Fruit fly (Drosophila melanogaster) whole organism, wandering third instar larva: Measurements from ENCODE around the gene CG13082.

ENCODE experiments used
- Abd-B ChIP-seq: fragments of >200 bp; optimal IDR thresholded peaks from 2 replicates; lab custom pipeline; 2017; ENCODE audit warnings: missing biosample characterization, missing genetic modification characterization
- CG32264 ChIP-seq: fragments of 200-800 bp; sonication (Bioruptor generic); optimal IDR thresholded peaks from 2 replicates; lab custom pipeline; 2016; ENCODE audit warnings: missing biosample characterization, missing genetic modification characterization
- CG9705 ChIP-seq: fragments of 200-800 bp; sonication (Bioruptor generic); optimal IDR thresholded peaks from 2 replicates; lab custom pipeline; 2018; ENCODE audit warnings: missing biosample characterization, mild to moderate bottlenecking, missing genetic modification characterization
- CrebA ChIP-seq: fragments of 200-800 bp; sonication (Bioruptor generic); optimal IDR thresholded peaks from 2 replicates; lab custom pipeline; 2016; ENCODE audit warnings: missing biosample characterization, mild to moderate bottlenecking, missing genetic modification characterization, borderline replicate concordance
- Dfd ChIP-seq: fragments of >200 bp; optimal IDR thresholded peaks from 2 replicates; lab custom pipeline; 2017; ENCODE audit warnings: missing biosample characterization, missing genetic modification characterization
- Dif ChIP-seq: fragments of 200-275, 200-300 bp; sonication (Bioruptor generic); optimal IDR thresholded peaks from 2 replicates; lab custom pipeline; 2018; ENCODE audit warnings: missing biosample characterization, missing genetic modification characterization; ENCODE audit not compliant: partially characterized antibody
- GATAd ChIP-seq: sonication (Bioruptor generic); optimal IDR thresholded peaks from 2 replicates; lab custom pipeline; 2016; ENCODE audit warnings: missing biosample characterization, missing genetic modification characterization
- HLH106 ChIP-seq: fragments of 200-800 bp; optimal IDR thresholded peaks from 3 replicates; lab custom pipeline; 2019; ENCODE audit warnings: missing biosample characterization, mild to moderate bottlenecking, missing genetic modification characterization, moderate library complexity
- Hnf4 ChIP-seq: fragments of 200-800 bp; sonication (Bioruptor generic); optimal IDR thresholded peaks from 2 replicates; lab custom pipeline; 2016; ENCODE audit warnings: missing biosample characterization, mild to moderate bottlenecking, missing genetic modification characterization
- Hr78 ChIP-seq: fragments of >200 bp; optimal IDR thresholded peaks from 2 replicates; lab custom pipeline; 2017; ENCODE audit warnings: missing biosample characterization, missing genetic modification characterization
- Hr83 ChIP-seq: fragments of 200-300 bp; sonication (Bioruptor generic); optimal IDR thresholded peaks from 2 replicates; lab custom pipeline; 2016; ENCODE audit warnings: missing biosample characterization, mild to moderate bottlenecking, missing genetic modification characterization, moderate library complexity; ENCODE audit not compliant: poor library complexity, severe bottlenecking
- Jra ChIP-seq: sonication (Bioruptor generic); optimal IDR thresholded peaks from 2 replicates; lab custom pipeline; 2016; ENCODE audit warnings: missing biosample characterization, missing genetic modification characterization
- Mio ChIP-seq: sonication (Bioruptor generic); optimal IDR thresholded peaks from 2 replicates; lab custom pipeline; 2016; ENCODE audit warnings: missing biosample characterization, missing genetic modification characterization
- Myc ChIP-seq: fragments of >200 bp; optimal IDR thresholded peaks from 2 replicates; lab custom pipeline; 2017
- N ChIP-seq: fragments of >200 bp; optimal IDR thresholded peaks from 2 replicates; lab custom pipeline; 2018; ENCODE audit warnings: missing biosample characterization, missing external identifiers, missing genetic modification characterization
- OdsH ChIP-seq: fragments of 200-800 bp; sonication (Bioruptor generic); optimal IDR thresholded peaks from 2 replicates; lab custom pipeline; 2016; ENCODE audit warnings: missing biosample characterization, mild to moderate bottlenecking, missing genetic modification characterization
- Rel ChIP-seq, 2 experiments: fragments of 200-800 bp; sonication (Bioruptor generic) in 1 of 2; optimal IDR thresholded peaks; 2 replicates in 1 of 2; 3 replicates in 1 of 2; lab custom pipeline; 2016 to 2019; ENCODE audit warnings: mild to moderate bottlenecking in 2 of 2, missing biosample characterization in 2 of 2, missing genetic modification characterization in 2 of 2, moderate library complexity in 1 of 2
- Sp1 ChIP-seq: fragments of 200-800 bp; sonication (Bioruptor generic); optimal IDR thresholded peaks from 3 replicates; lab custom pipeline; 2019; ENCODE audit warnings: missing biosample characterization, mild to moderate bottlenecking, missing genetic modification characterization, moderate library complexity
- Vsx2 ChIP-seq: fragments of 200-300, 225-300 bp; sonication (Bioruptor generic); optimal IDR thresholded peaks from 2 replicates; lab custom pipeline; 2018; ENCODE audit warnings: missing biosample characterization, missing genetic modification characterization; ENCODE audit not compliant: partially characterized antibody
- br ChIP-seq: fragments of 200-800 bp; sonication (Bioruptor generic); optimal IDR thresholded peaks from 2 replicates; lab custom pipeline; 2016; ENCODE audit warnings: missing biosample characterization, missing genetic modification characterization
- brk ChIP-seq: fragments of 200-800 bp; sonication (Bioruptor generic); optimal IDR thresholded peaks from 2 replicates; lab custom pipeline; 2016; ENCODE audit warnings: missing biosample characterization, mild to moderate bottlenecking, missing genetic modification characterization
- dl ChIP-seq, 2 experiments: fragments of 175-275, 200-275 bp in 1 of 2; fragments of 200-275 bp in 1 of 2; sonication (Bioruptor generic); optimal IDR thresholded peaks; lab custom pipeline; 2018; ENCODE audit warnings: mild to moderate bottlenecking in 2 of 2, missing biosample characterization in 2 of 2, missing genetic modification characterization in 2 of 2, moderate library complexity in 2 of 2; ENCODE audit not compliant: partially characterized antibody in 2 of 2, insufficient read depth in 1 of 2
- dmrt93B ChIP-seq: fragments of 200-800 bp; sonication (Bioruptor generic); optimal IDR thresholded peaks from 2 replicates; lab custom pipeline; 2018; ENCODE audit warnings: missing biosample characterization, mild to moderate bottlenecking, missing genetic modification characterization
- dsf ChIP-seq: sonication (Bioruptor generic); optimal IDR thresholded peaks from 2 replicates; lab custom pipeline; 2016; ENCODE audit warnings: missing biosample characterization, missing genetic modification characterization, borderline replicate concordance
- ey ChIP-seq: fragments of 200-800 bp; sonication (Bioruptor generic); optimal IDR thresholded peaks from 2 replicates; lab custom pipeline; 2016; ENCODE audit warnings: missing biosample characterization, missing genetic modification characterization
- foxo ChIP-seq, 2 experiments: fragments of 200-800 bp; sonication (Bioruptor generic); optimal IDR thresholded peaks; 2 replicates in 1 of 2; 3 replicates in 1 of 2; lab custom pipeline; 2016 to 2017; ENCODE audit warnings: missing biosample characterization in 2 of 2, missing genetic modification characterization in 2 of 2
- fru ChIP-seq: fragments of 200-800 bp; sonication (Bioruptor generic); optimal IDR thresholded peaks from 3 replicates; lab custom pipeline; 2016; ENCODE audit warnings: missing biosample characterization, mild to moderate bottlenecking, missing genetic modification characterization
- h ChIP-seq: fragments of 200-800 bp; sonication (Bioruptor generic); optimal IDR thresholded peaks from 3 replicates; lab custom pipeline; 2016; ENCODE audit warnings: missing biosample characterization, mild to moderate bottlenecking, missing genetic modification characterization
- jim ChIP-seq: fragments of 175-275, 200-325 bp; sonication (Bioruptor generic); optimal IDR thresholded peaks from 2 replicates; lab custom pipeline; 2016; ENCODE audit warnings: missing biosample characterization, mild to moderate bottlenecking, missing genetic modification characterization
- lola ChIP-seq: fragments of >200 bp; optimal IDR thresholded peaks from 2 replicates; lab custom pipeline; 2017; ENCODE audit warnings: missing biosample characterization, missing genetic modification characterization
- pan ChIP-seq: fragments of >200 bp; optimal IDR thresholded peaks from 2 replicates; lab custom pipeline; 2017
- psq ChIP-seq: fragments of 200-800 bp; sonication (Bioruptor generic); optimal IDR thresholded peaks from 3 replicates; lab custom pipeline; 2017; ENCODE audit warnings: missing biosample characterization, mild to moderate bottlenecking, missing genetic modification characterization, moderate library complexity
- rgr ChIP-seq: fragments of 200-800 bp; sonication (Bioruptor generic); optimal IDR thresholded peaks from 3 replicates; lab custom pipeline; 2016; ENCODE audit warnings: missing biosample characterization, mild to moderate bottlenecking, missing genetic modification characterization
- sage ChIP-seq: fragments of 200-800 bp; sonication (Bioruptor generic); optimal IDR thresholded peaks from 2 replicates; lab custom pipeline; 2016; ENCODE audit warnings: missing biosample characterization, mild to moderate bottlenecking, missing genetic modification characterization
- sv ChIP-seq: fragments of 200-800 bp; sonication (Bioruptor generic); optimal IDR thresholded peaks from 3 replicates; lab custom pipeline; 2016; ENCODE audit warnings: missing biosample characterization, missing genetic modification characterization
- tai ChIP-seq: sonication (Bioruptor generic); optimal IDR thresholded peaks from 2 replicates; lab custom pipeline; 2016; ENCODE audit warnings: missing biosample characterization, missing genetic modification characterization
- usp ChIP-seq: fragments of >200 bp; optimal IDR thresholded peaks from 2 replicates; lab custom pipeline; 2017; ENCODE audit warnings: missing biosample characterization, missing genetic modification characterization
- woc ChIP-seq: sonication (Bioruptor generic); optimal IDR thresholded peaks from 2 replicates; lab custom pipeline; 2016; ENCODE audit warnings: missing biosample characterization, mild to moderate bottlenecking, missing genetic modification characterization

The CG13082 gene

dm6 chr2L:19582185-19582584, 44.0 kb downstream of the CG13082 start, which contains the start of gene Hakai:
Gene Hakai, minus strand, starts transcription at chr2L:19582474.
- peak; percentile 60 for TF ChIP-seq h
- TF ChIP-seq dl (GFP tag; optimal IDR thresholded peaks at IDR 0.05; lab: Kevin White, UChicago; ENCODE audit: insufficient read depth in 1 of 2, partially characterized antibody in 2 of 2): no peak
- no peak for TF ChIP-seq Myc
- no peak for TF ChIP-seq sage (GFP tag; lab: Kevin White, UChicago)
- no peak for TF ChIP-seq Mio (GFP tag; lab: Kevin White, UChicago)
- TF ChIP-seq woc (GFP tag; lab: Kevin White, UChicago): no peak
- no peak for TF ChIP-seq lola (GFP tag; lab: Kevin White, UChicago)
- TF ChIP-seq Jra (GFP tag; lab: Kevin White, UChicago): peak; percentile 21
- no peak for TF ChIP-seq OdsH (GFP tag; lab: Kevin White, UChicago)
- TF ChIP-seq HLH106 (tag; lab: Kevin White, UChicago): peak; percentile 48
- peak; percentile 46 for TF ChIP-seq ey
- peak; percentile 18 for TF ChIP-seq jim
- peak; percentile 34 for TF ChIP-seq CG9705 (GFP tag; lab: Kevin White, UChicago)
- TF ChIP-seq CrebA (GFP tag; lab: Kevin White, UChicago): no peak
- peak; percentile 16 for TF ChIP-seq br (GFP tag; lab: Kevin White, UChicago)
- TF ChIP-seq Rel (GFP tag; optimal IDR thresholded peaks at IDR 0.05; lab: Kevin White, UChicago): no peak
- peak; percentile 98 for TF ChIP-seq Rel (tag; optimal IDR thresholded peaks at IDR 0.05; lab: Kevin White, UChicago)
- TF ChIP-seq rgr (GFP tag; lab: Kevin White, UChicago): peak; percentile 61
- TF ChIP-seq Hr78 (GFP tag; lab: Kevin White, UChicago): no peak
- peak in 1 of 2 experiments; percentile 72 for TF ChIP-seq foxo (GFP tag; optimal IDR thresholded peaks at IDR 0.05; lab: Kevin White, UChicago)
- peak; percentile 34 for TF ChIP-seq psq (GFP tag; lab: Kevin White, UChicago)
- TF ChIP-seq Sp1 (GFP tag; lab: Kevin White, UChicago): peak; percentile 40
- no peak for TF ChIP-seq N
- no peak for TF ChIP-seq Dif (GFP tag; lab: Kevin White, UChicago)
- peak; percentile 38 for TF ChIP-seq fru (GFP tag; lab: Kevin White, UChicago)
- TF ChIP-seq sv (GFP tag; lab: Kevin White, UChicago): peak; percentile 55
- peak; percentile 86 for TF ChIP-seq Hr83
- TF ChIP-seq, all 38 proteins: peak for 15

DNA sequence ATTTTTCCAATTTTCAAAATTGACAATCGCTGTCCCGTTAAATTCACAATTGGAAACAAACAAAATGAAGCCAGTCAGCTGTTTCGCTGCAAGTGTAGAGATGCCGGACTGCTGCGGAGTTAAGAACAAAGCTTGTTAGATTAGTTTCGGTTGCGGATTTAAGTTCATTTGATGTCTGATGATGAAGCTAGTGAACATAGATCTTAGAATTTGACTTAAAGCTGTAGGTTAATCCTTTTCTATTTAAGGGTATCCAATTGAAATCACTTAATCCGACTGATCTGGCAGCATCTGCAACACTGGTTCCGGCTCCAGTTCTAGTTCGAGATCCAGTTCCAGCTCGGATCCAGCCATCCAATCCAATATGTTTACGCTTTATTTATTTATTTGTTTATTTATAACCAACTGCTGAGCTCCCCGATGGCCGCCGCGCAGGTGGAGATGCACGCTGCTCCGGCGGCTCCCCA, 45.7 kb downstream of the CG13082 start, which contains the start of the genes PCNA2 and CG10366:
PCNA2 (minus strand) TSS at position 65 of the 467 bp plus-strand sequence.
CG10366 (plus strand) TSS at position 310 of the 467 bp plus-strand sequence.
- peak; percentile 79 for TF ChIP-seq HLH106 (tag; lab: Kevin White, UChicago)
- TF ChIP-seq Mio (GFP tag; lab: Kevin White, UChicago): no peak
- no peak for TF ChIP-seq dmrt93B (GFP tag; lab: Kevin White, UChicago)
- peak; percentile 66 for TF ChIP-seq Sp1 (GFP tag; lab: Kevin White, UChicago)
- no peak for TF ChIP-seq Dfd (GFP tag; lab: Kevin White, UChicago)
- TF ChIP-seq Jra (GFP tag; lab: Kevin White, UChicago): peak; percentile 49
- TF ChIP-seq sage (GFP tag; lab: Kevin White, UChicago): no peak
- TF ChIP-seq lola (GFP tag; lab: Kevin White, UChicago): no peak
- peak; percentile 76 for TF ChIP-seq h
- TF ChIP-seq foxo (GFP tag; optimal IDR thresholded peaks at IDR 0.05; lab: Kevin White, UChicago): peak in 1 of 2 experiments; percentile 84
- TF ChIP-seq jim: peak; percentile 35
- no peak for TF ChIP-seq GATAd
- peak; percentile 64 for TF ChIP-seq fru (GFP tag; lab: Kevin White, UChicago)
- TF ChIP-seq Myc: peak; percentile 63
- no peak for TF ChIP-seq brk (GFP tag; lab: Kevin White, UChicago)
- TF ChIP-seq dl (GFP tag; optimal IDR thresholded peaks at IDR 0.05; lab: Kevin White, UChicago; ENCODE audit: insufficient read depth in 1 of 2, partially characterized antibody in 2 of 2): no peak
- no peak for TF ChIP-seq pan (lab: Kevin White, UChicago)
- peak; percentile 13 for TF ChIP-seq woc (GFP tag; lab: Kevin White, UChicago)
- TF ChIP-seq rgr (GFP tag; lab: Kevin White, UChicago): peak; percentile 78
- TF ChIP-seq br (GFP tag; lab: Kevin White, UChicago): peak; percentile 68
- no peak for TF ChIP-seq CrebA (GFP tag; lab: Kevin White, UChicago)
- peak; percentile 47 for TF ChIP-seq psq (GFP tag; lab: Kevin White, UChicago)
- no peak for TF ChIP-seq usp
- no peak for TF ChIP-seq Vsx2 (GFP tag; lab: Kevin White, UChicago)
- TF ChIP-seq Dif (GFP tag; lab: Kevin White, UChicago): no peak
- TF ChIP-seq sv (GFP tag; lab: Kevin White, UChicago): peak; percentile 46
- TF ChIP-seq N: no peak
- TF ChIP-seq Hnf4 (GFP tag; lab: Kevin White, UChicago): no peak
- no peak for TF ChIP-seq Rel (GFP tag; optimal IDR thresholded peaks at IDR 0.05; lab: Kevin White, UChicago)
- peak; percentile 73 for TF ChIP-seq Rel (tag; optimal IDR thresholded peaks at IDR 0.05; lab: Kevin White, UChicago)
- no peak for TF ChIP-seq tai (GFP tag; lab: Kevin White, UChicago)
- TF ChIP-seq OdsH (GFP tag; lab: Kevin White, UChicago): peak; percentile 69
- TF ChIP-seq dsf (GFP tag; lab: Kevin White, UChicago): no peak
- peak; percentile 72 for TF ChIP-seq CG9705 (GFP tag; lab: Kevin White, UChicago)
- TF ChIP-seq Hr83: no peak
- peak; percentile 80 for TF ChIP-seq ey
- TF ChIP-seq Hr78 (GFP tag; lab: Kevin White, UChicago): no peak
- no peak for TF ChIP-seq Abd-B (GFP tag; lab: Kevin White, UChicago)
- TF ChIP-seq CG32264 (GFP tag; lab: Kevin White, UChicago): no peak
